Worm (Caenorhabditis elegans): ENCODE results near the gene T07A5.7.

DNA sequence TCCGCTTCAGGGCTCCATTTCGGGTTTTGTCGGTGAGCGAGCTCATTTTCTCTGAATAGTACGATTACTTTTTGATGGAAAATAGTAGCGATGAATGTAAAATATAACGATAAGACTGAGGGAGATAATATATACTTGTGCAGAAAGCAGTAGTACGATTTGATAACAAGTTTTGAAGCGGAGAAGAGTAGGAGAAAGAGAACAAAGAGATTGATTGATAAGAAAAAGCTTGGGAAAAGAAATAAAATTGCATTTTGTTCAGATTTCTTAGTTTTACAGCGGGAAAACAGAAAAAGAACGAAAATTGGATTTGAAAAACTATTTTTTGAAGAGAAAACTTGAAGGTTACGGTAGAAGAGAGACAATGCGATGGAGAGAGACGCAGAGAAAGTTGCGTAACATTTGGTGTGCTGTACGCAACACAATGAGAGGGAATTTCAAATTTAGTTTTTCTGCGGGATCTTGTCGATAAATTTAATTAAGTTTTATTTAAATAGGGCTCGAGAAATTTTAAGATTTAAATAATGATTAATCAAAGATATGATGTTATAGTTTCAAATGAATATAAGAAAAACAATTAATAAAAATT lies 46.8 kb upstream of the T07A5.7 start, which contains the start of gene umps-1:
- no peak for TF ChIP-seq pes-1 (GFP tag; IDR thresholded peaks at IDR 0.05)
- no peak for TF ChIP-seq ama-1 (optimal IDR thresholded peaks at IDR 0.05)
- no peak for TF ChIP-seq aly-1 (tag; optimal IDR thresholded peaks at IDR 0.05)
- TF ChIP-seq scrt-1 (GFP tag; IDR thresholded peaks at IDR 0.05), result no peak
- no peak for TF ChIP-seq tra-4 (tag; optimal IDR thresholded peaks at IDR 0.05)
- no peak for TF ChIP-seq flt-1 (GFP tag; IDR thresholded peaks at IDR 0.05)
- TF ChIP-seq hmg-4 (GFP tag; optimal IDR thresholded peaks at IDR 0.05), result no peak
- TF ChIP-seq ceh-13 (GFP tag; optimal IDR thresholded peaks at IDR 0.05), result no peak
- no peak for TF ChIP-seq ets-7 (tag; optimal IDR thresholded peaks at IDR 0.05)
- TF ChIP-seq sea-1 (GFP tag; conservative IDR thresholded peaks at IDR 0.05), result no peak
- TF ChIP-seq hmbx-1 (tag; optimal IDR thresholded peaks at IDR 0.05), result no peak
- TF ChIP-seq tbx-11 (GFP tag; IDR thresholded peaks at IDR 0.05), result no peak
- TF ChIP-seq ceh-36 (tag; optimal IDR thresholded peaks at IDR 0.05), result no peak
- no peak for TF ChIP-seq F13C5.2 (tag; optimal IDR thresholded peaks at IDR 0.05)
